Fruit fly (Drosophila melanogaster) whole organism, pupa: ENCODE measurements around the gene CG17298.

ENCODE experiments used
- CG13204 ChIP-seq: fragments of 200-800 bp; sonication (Bioruptor generic); optimal IDR thresholded peaks from 2 replicates; lab custom pipeline; 2018; ENCODE audit warnings: missing biosample characterization, mild to moderate bottlenecking, missing genetic modification characterization, moderate library complexity
- CG9948 ChIP-seq: fragments of 200-800 bp; sonication (Bioruptor generic); optimal IDR thresholded peaks from 2 replicates; lab custom pipeline; 2018; ENCODE audit warnings: missing biosample characterization, mild to moderate bottlenecking, missing genetic modification characterization, moderate library complexity

- TF ChIP-seq CG13204 (GFP tag; lab: Kevin White, UChicago), result no peak
- TF ChIP-seq CG9948 (tag; lab: Kevin White, UChicago), result no peak
These were observed 41.7 kb upstream of the CG17298 start for dm6 chr3R:21241332-21241731.
